Fruit fly (Drosophila melanogaster) whole organism, adult: ENCODE data around the gene CG4577.

Experiments
- CG11617 ChIP-seq: fragments of 200-800 bp; sonication (Bioruptor generic); optimal IDR thresholded peaks from 2 replicates; lab custom pipeline; 2017; ENCODE audit warnings: mild to moderate bottlenecking, missing biosample characterization, missing genetic modification reagents, missing genetic modification characterization
- CG12768 ChIP-seq: fragments of 200-800 bp; sonication (Bioruptor generic); optimal IDR thresholded peaks from 2 replicates; lab custom pipeline; 2017; ENCODE audit warnings: missing biosample characterization, missing genetic modification characterization, mild to moderate bottlenecking, moderate library complexity, missing genetic modification reagents
- CG14711 ChIP-seq: fragments of 200-800 bp; sonication (Bioruptor generic); optimal IDR thresholded peaks from 2 replicates; lab custom pipeline; 2018; ENCODE audit warnings: missing biosample characterization, mild to moderate bottlenecking, missing genetic modification characterization, moderate library complexity
- CG1620 ChIP-seq: fragments of 200-800 bp; sonication (Bioruptor generic); optimal IDR thresholded peaks from 2 replicates; lab custom pipeline; 2016; ENCODE audit warnings: missing biosample characterization, missing genetic modification characterization
- CG33017 ChIP-seq: fragments of 200-800 bp; sonication (Bioruptor generic); optimal IDR thresholded peaks from 2 replicates; lab custom pipeline; 2018; ENCODE audit warnings: missing biosample characterization, mild to moderate bottlenecking, missing genetic modification characterization, moderate library complexity
- CG5204 ChIP-seq: fragments of 200-800 bp; sonication (Bioruptor generic); optimal IDR thresholded peaks from 2 replicates; lab custom pipeline; 2016; ENCODE audit warnings: missing biosample characterization, missing genetic modification characterization
- CG7045 ChIP-seq: fragments of 200-800 bp; sonication (Bioruptor generic); optimal IDR thresholded peaks from 2 replicates; lab custom pipeline; 2017; ENCODE audit warnings: missing biosample characterization, mild to moderate bottlenecking, missing genetic modification characterization
- CG7101 ChIP-seq: fragments of 200-800 bp; sonication (Bioruptor generic); optimal IDR thresholded peaks from 2 replicates; lab custom pipeline; 2018; ENCODE audit warnings: missing biosample characterization, mild to moderate bottlenecking, missing genetic modification characterization, moderate library complexity
- Clk ChIP-seq: fragments of 200-800 bp; sonication (Bioruptor generic); optimal IDR thresholded peaks from 2 replicates; lab custom pipeline; 2017; ENCODE audit warnings: missing biosample characterization, missing genetic modification characterization
- Crg-1 ChIP-seq: fragments of 200-800 bp; sonication (Bioruptor generic); optimal IDR thresholded peaks from 2 replicates; lab custom pipeline; 2016; ENCODE audit warnings: missing biosample characterization, missing genetic modification characterization
- Hr96 ChIP-seq: fragments of 200-800 bp; sonication (Bioruptor generic); optimal IDR thresholded peaks from 2 replicates; lab custom pipeline; 2016; ENCODE audit warnings: missing biosample characterization, missing genetic modification characterization
- Mnt ChIP-seq: fragments of 200-800 bp; sonication (Bioruptor generic); optimal IDR thresholded peaks from 2 replicates; lab custom pipeline; 2016; ENCODE audit warnings: missing biosample characterization, mild to moderate bottlenecking, missing genetic modification characterization
- bab1 ChIP-seq: fragments of 200-800 bp; sonication (Bioruptor generic); optimal IDR thresholded peaks from 3 replicates; lab custom pipeline; 2019; ENCODE audit warnings: missing biosample characterization, mild to moderate bottlenecking, missing genetic modification characterization, moderate library complexity
- cic ChIP-seq: fragments of 200-800 bp; sonication (Bioruptor generic); optimal IDR thresholded peaks from 2 replicates; lab custom pipeline; 2017; ENCODE audit warnings: missing biosample characterization, mild to moderate bottlenecking, missing genetic modification characterization, moderate library complexity
- cnc ChIP-seq, 2 experiments: fragments of >200 bp; optimal IDR thresholded peaks; 2 replicates each; lab custom pipeline; 2017
- kay ChIP-seq: fragments of 200-800 bp; sonication (Bioruptor generic); peaks from one replicate; lab custom pipeline; 2016; ENCODE audit warnings: missing biosample characterization, missing genetic modification characterization, borderline replicate concordance
- ovo ChIP-seq: fragments of 200-800 bp; sonication (Bioruptor generic); optimal IDR thresholded peaks from 2 replicates; lab custom pipeline; 2016; ENCODE audit warnings: missing biosample characterization, missing genetic modification characterization
- pad ChIP-seq: fragments of 200-800 bp; sonication (Bioruptor generic); optimal IDR thresholded peaks from 3 replicates; lab custom pipeline; 2017; ENCODE audit warnings: missing biosample characterization, missing genetic modification characterization, mild to moderate bottlenecking, moderate library complexity, missing genetic modification reagents
- tj ChIP-seq: fragments of 200-800 bp; sonication (Bioruptor generic); optimal IDR thresholded peaks from 3 replicates; lab custom pipeline; 2017; ENCODE audit warnings: missing biosample characterization, mild to moderate bottlenecking, missing genetic modification characterization, moderate library complexity
- toe ChIP-seq: fragments of 200-800 bp; sonication (Bioruptor generic); optimal IDR thresholded peaks from 2 replicates; lab custom pipeline; 2016; ENCODE audit warnings: missing biosample characterization, missing genetic modification characterization

The CG4577 gene

dm6 chr2L:1166326-1166725 lies 31.8 kb downstream of the CG4577 start, which contains the start of gene CG14341:
Gene CG14341, plus strand, starts transcription at chr2L:1166506.
- TF ChIP-seq cnc (optimal IDR thresholded peaks at IDR 0.05; lab: Kevin White, UChicago) (no peak), ovo (no peak), cic (GFP tag; lab: Kevin White, UChicago) (no peak), CG14711 (tag; lab: Kevin White, UChicago) (no peak)

dm6 chr2L:1169867-1170415 lies 35.4 kb downstream of the CG4577 start, which contains the start of the genes CG31922 and Plap:
Gene CG31922, plus strand, starts transcription at chr2L:1170181.
Gene Plap, minus strand, starts transcription at chr2L:1170365.
- no peak for TF ChIP-seq kay (GFP tag; lab: Kevin White, UChicago)
- TF ChIP-seq CG14711 (tag; lab: Kevin White, UChicago) = peak; percentile 56
- peak; percentile 65 for TF ChIP-seq CG33017 (tag; lab: Kevin White, UChicago)
- peak; percentile 89 for TF ChIP-seq tj (GFP tag; lab: Kevin White, UChicago)
- peak; percentile 79 for TF ChIP-seq CG11617 (GFP tag; lab: Kevin White, UChicago)
- TF ChIP-seq Mnt (GFP tag; lab: Kevin White, UChicago) = peak; percentile 77
- peak; percentile 77 for TF ChIP-seq Crg-1 (GFP tag; lab: Kevin White, UChicago)
- peak; percentile 80 for TF ChIP-seq CG12768 (GFP tag; lab: Kevin White, UChicago)
- peak; percentile 78 for TF ChIP-seq CG7101 (tag; lab: Kevin White, UChicago)
- peak; percentile 92 for TF ChIP-seq cic (GFP tag; lab: Kevin White, UChicago)
- TF ChIP-seq pad (GFP tag; lab: Kevin White, UChicago) = peak; percentile 62
- peak; percentile 69 for TF ChIP-seq bab1 (GFP tag; lab: Kevin White, UChicago)
- TF ChIP-seq toe (GFP tag; lab: Kevin White, UChicago) = peak; percentile 92
- TF ChIP-seq Hr96 (GFP tag; lab: Kevin White, UChicago) = peak; percentile 80
- TF ChIP-seq ovo = peak; percentile 74
- TF ChIP-seq CG1620 (GFP tag; lab: Kevin White, UChicago) = peak; percentile 90
- no peak for TF ChIP-seq cnc (optimal IDR thresholded peaks at IDR 0.05; lab: Kevin White, UChicago)
- peak; percentile 66 for TF ChIP-seq CG7045 (GFP tag; lab: Kevin White, UChicago)
- TF ChIP-seq Clk (GFP tag; lab: Kevin White, UChicago) = peak; percentile 53
- no peak for TF ChIP-seq CG5204 (GFP tag; lab: Kevin White, UChicago)

dm6 chr2L:1172704-1173107 lies 38.2 kb downstream of the CG4577 start, which contains the start of the genes Charon and CG4887:
Gene Charon, minus strand, starts transcription at chr2L:1172805.
Gene CG4887, plus strand, starts transcription at chr2L:1173009.
- TF ChIP-seq ovo (peak; percentile 87), cic (GFP tag; lab: Kevin White, UChicago) (peak; percentile 56), CG7101 (tag; lab: Kevin White, UChicago) (peak; percentile 86), bab1 (GFP tag; lab: Kevin White, UChicago) (peak; percentile 70), CG5204 (GFP tag; lab: Kevin White, UChicago) (no peak), Clk (GFP tag; lab: Kevin White, UChicago) (peak; percentile 79), Crg-1 (GFP tag; lab: Kevin White, UChicago) (peak; percentile 90), pad (GFP tag; lab: Kevin White, UChicago) (peak; percentile 74), Mnt (GFP tag; lab: Kevin White, UChicago) (peak; percentile 84), CG33017 (tag; lab: Kevin White, UChicago) (peak; percentile 78), tj (GFP tag; lab: Kevin White, UChicago) (peak; percentile 69), toe (GFP tag; lab: Kevin White, UChicago) (peak; percentile 94), kay (GFP tag; lab: Kevin White, UChicago) (no peak), CG7045 (GFP tag; lab: Kevin White, UChicago) (peak; percentile 82), CG12768 (GFP tag; lab: Kevin White, UChicago) (peak; percentile 79), Hr96 (GFP tag; lab: Kevin White, UChicago) (peak; percentile 93), CG1620 (GFP tag; lab: Kevin White, UChicago) (peak; percentile 90), cnc (optimal IDR thresholded peaks at IDR 0.05; lab: Kevin White, UChicago) (no peak), CG14711 (tag; lab: Kevin White, UChicago) (peak; percentile 78), CG11617 (GFP tag; lab: Kevin White, UChicago) (peak; percentile 81)

- TF ChIP-seq CG7101 (tag; lab: Kevin White, UChicago) (peak; percentile 40), pad (GFP tag; lab: Kevin White, UChicago) (peak; percentile 21), cic (GFP tag; lab: Kevin White, UChicago) (peak; percentile 11), CG1620 (GFP tag; lab: Kevin White, UChicago) (peak; percentile 53), CG7045 (GFP tag; lab: Kevin White, UChicago) (no peak), Clk (GFP tag; lab: Kevin White, UChicago) (no peak), ovo (no peak), bab1 (GFP tag; lab: Kevin White, UChicago) (peak; percentile 52), Crg-1 (GFP tag; lab: Kevin White, UChicago) (peak; percentile 37)
Observed at dm6 chr2L:1177522-1177921, 43.0 kb downstream of the CG4577 start, which contains the start of gene CG4896. Gene CG4896, plus strand, starts transcription at chr2L:1177690.

- TF ChIP-seq kay (GFP tag; lab: Kevin White, UChicago) (no peak), Mnt (GFP tag; lab: Kevin White, UChicago) (peak; percentile 83)
Observed at dm6 chr2L:1183799-1184198, 49.3 kb downstream of the CG4577 start, which contains the start of the genes CG5126 and Tgt. Gene CG5126, minus strand, starts transcription at chr2L:1184020. Gene Tgt, plus strand, starts transcription at chr2L:1184065.
